Worm (Caenorhabditis elegans): ENCODE measurements around the gene nspg-3.

nspg-3 gene

ce11 chrII:6113187-6113586, 21.6 kb downstream of the nspg-3 start, which contains the start of gene heri-1:
TSS of gene heri-1 (minus strand) at chrII:6113194.
- no peak for TF ChIP-seq ttx-3 (tag; optimal IDR thresholded peaks at IDR 0.05)
- TF ChIP-seq lin-11 (tag; optimal IDR thresholded peaks at IDR 0.05), result no peak

DNA sequence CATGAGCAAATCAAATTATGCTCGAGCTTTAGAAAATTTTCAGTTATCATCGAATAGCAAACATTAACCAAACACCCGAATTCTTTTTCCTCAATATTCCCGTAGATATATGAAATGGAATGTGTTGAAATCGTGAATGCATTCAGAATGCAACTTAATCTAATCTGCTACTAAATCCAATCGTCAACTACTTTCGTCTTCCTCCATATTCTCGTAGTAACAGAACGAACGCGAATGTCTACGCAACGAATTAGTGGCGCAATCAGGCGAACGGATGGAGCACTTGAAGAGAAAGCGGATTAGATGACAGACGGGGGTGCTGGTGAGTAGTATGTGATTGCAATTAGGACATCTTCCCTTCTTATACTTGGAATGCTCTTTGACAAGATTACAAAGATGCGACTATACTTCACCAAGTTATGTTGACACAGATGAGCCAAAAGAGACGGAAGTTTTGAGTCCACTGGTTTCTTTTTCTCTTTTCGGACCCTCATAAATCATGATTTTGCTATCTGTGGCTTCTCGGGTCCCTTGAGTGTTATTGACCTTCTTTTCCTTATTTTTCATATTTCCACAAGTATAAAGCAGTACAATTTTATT, 22.4 kb downstream of the nspg-3 start:
- TF ChIP-seq ceh-31 (tag; optimal IDR thresholded peaks at IDR 0.05), result peak; percentile 38
- peak; percentile 95 for TF ChIP-seq unc-42 (tag; optimal IDR thresholded peaks at IDR 0.05)
- no peak for TF ChIP-seq C38D4.7 (GFP tag; optimal IDR thresholded peaks at IDR 0.05)

ce11 chrII:6115283-6115682, 23.7 kb downstream of the nspg-3 start:
- TF ChIP-seq T23F11.4 (GFP tag; optimal IDR thresholded peaks at IDR 0.05) (no peak), fkh-6 (tag; optimal IDR thresholded peaks at IDR 0.05) (no peak), fax-1 (tag; optimal IDR thresholded peaks at IDR 0.05) (no peak), ceh-19 (GFP tag; optimal IDR thresholded peaks at IDR 0.05) (no peak), pqm-1 (tag; optimal IDR thresholded peaks at IDR 0.05) (no peak), K02D7.2 (tag; optimal IDR thresholded peaks at IDR 0.05) (no peak), hlh-15 (tag; optimal IDR thresholded peaks at IDR 0.05) (no peak), unc-86 (tag; optimal IDR thresholded peaks at IDR 0.05) (no peak), mec-3 (tag; optimal IDR thresholded peaks at IDR 0.05; ENCODE audit: borderline replicate concordance) (no peak), elt-2 (tag; optimal IDR thresholded peaks at IDR 0.05) (no peak), nhr-11 (tag; optimal IDR thresholded peaks at IDR 0.05) (no peak)

DNA sequence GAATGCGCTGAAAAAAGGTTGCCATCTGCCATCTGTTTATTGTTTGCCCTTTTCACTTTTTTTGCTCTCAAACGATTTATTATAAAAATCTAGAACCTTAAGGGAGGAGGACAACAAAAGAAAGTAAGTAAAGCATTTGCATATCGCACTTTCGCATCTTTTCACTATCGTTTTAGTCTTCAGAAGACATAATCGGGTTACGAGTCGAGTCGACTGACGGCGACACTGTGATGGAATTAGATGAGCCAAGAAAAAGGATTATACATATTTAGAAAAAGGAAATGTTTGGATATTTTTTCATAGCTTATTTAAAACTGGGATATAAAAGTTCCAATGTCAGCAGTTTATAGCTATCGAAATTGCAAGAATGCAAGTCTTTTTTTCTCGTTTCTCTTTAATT, 25.1 kb downstream of the nspg-3 start:
- TF ChIP-seq unc-42 (tag; optimal IDR thresholded peaks at IDR 0.05) (peak; percentile 88), ahr-1 (tag; optimal IDR thresholded peaks at IDR 0.05) (no peak)

DNA sequence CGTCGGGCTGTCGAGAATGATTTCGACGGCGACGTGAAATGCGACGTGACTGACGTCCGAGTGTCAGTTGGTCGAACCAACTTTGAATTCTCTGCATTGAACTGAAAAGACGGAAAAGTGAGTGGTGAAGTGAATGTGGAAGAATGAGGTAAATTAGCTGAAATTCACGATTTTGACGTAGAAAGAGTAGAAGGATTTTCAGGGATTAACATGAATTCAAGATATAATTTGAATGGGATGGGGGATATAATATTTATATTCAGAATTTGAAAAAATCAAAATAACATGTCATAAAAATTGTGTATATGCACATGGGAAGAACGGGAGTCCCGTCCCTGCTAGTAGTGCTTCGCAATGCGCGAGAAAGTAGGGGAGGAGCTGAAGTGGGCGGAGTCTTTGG, 26.6 kb downstream of the nspg-3 start, which contains the start of gene C29H12.6:
Gene C29H12.6 (minus strand): TSS at position 101 of the 400 bp plus-strand sequence.
- TF ChIP-seq ceh-31 (tag; optimal IDR thresholded peaks at IDR 0.05) (peak; percentile 10), hlh-6 (tag; optimal IDR thresholded peaks at IDR 0.05) (no peak)

DNA sequence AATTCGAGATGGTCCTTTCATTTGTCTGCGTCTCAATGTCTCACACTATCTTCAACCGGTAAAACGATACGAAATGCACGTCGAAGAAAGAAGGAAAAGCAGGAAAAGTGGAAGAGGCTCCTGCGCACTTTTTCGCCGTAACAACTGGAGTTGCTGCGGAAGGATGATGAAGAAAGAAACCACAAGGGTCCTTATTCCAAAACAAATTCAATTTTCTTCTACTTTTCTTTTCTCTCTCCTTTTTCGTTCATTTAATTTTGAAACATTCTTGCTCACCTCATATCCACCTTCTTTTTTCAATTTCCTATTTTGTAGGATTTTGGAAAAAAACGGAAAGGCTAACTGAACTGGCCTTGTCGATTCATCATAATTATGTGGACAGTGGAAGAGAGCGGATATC, 29.0 kb downstream of the nspg-3 start:
- no peak for TF ChIP-seq elt-4 (tag; optimal IDR thresholded peaks at IDR 0.05)
- TF ChIP-seq rnt-1 (tag; optimal IDR thresholded peaks at IDR 0.05), result no peak
- peak; percentile 30 for TF ChIP-seq ceh-19 (GFP tag; optimal IDR thresholded peaks at IDR 0.05)
- no peak for TF ChIP-seq pha-2 (tag; optimal IDR thresholded peaks at IDR 0.05)
- TF ChIP-seq syd-9 (tag; optimal IDR thresholded peaks at IDR 0.05), result no peak
- TF ChIP-seq fax-1 (tag; optimal IDR thresholded peaks at IDR 0.05), result no peak
- TF ChIP-seq pqm-1 (tag; optimal IDR thresholded peaks at IDR 0.05), result no peak
- no peak for TF ChIP-seq nhr-232 (tag; optimal IDR thresholded peaks at IDR 0.05)
- no peak for TF ChIP-seq ref-2 (tag; optimal IDR thresholded peaks at IDR 0.05)
- no peak for TF ChIP-seq elt-2 (tag; optimal IDR thresholded peaks at IDR 0.05)
- no peak for TF ChIP-seq madf-2 (tag; optimal IDR thresholded peaks at IDR 0.05)
- no peak for TF ChIP-seq hlh-13 (GFP tag; optimal IDR thresholded peaks at IDR 0.05)
- TF ChIP-seq ceh-45 (GFP tag; IDR thresholded peaks at IDR 0.05), result no peak
- no peak for TF ChIP-seq tbx-2 (tag; optimal IDR thresholded peaks at IDR 0.05)
- TF ChIP-seq pag-3 (tag; optimal IDR thresholded peaks at IDR 0.05; ENCODE audit: borderline replicate concordance), result no peak
- TF ChIP-seq ceh-34 (tag; optimal IDR thresholded peaks at IDR 0.05), result peak; percentile 77
- no peak for TF ChIP-seq hlh-30 (tag; optimal IDR thresholded peaks at IDR 0.05; ENCODE audit: insufficient read depth)
- TF ChIP-seq zip-5 (tag; optimal IDR thresholded peaks at IDR 0.05), result no peak
- no peak for TF ChIP-seq sox-2 (GFP tag; IDR thresholded peaks at IDR 0.05)
- no peak for TF ChIP-seq nfya-1 (tag; optimal IDR thresholded peaks at IDR 0.05)
- TF ChIP-seq nhr-11 (tag; optimal IDR thresholded peaks at IDR 0.05), result no peak
- no peak for TF ChIP-seq ceh-14 (tag; optimal IDR thresholded peaks at IDR 0.05)
- no peak for TF ChIP-seq ceh-22 (tag; optimal IDR thresholded peaks at IDR 0.05)
- TF ChIP-seq hlh-6 (tag; optimal IDR thresholded peaks at IDR 0.05), result no peak
- TF ChIP-seq ahr-1 (tag; optimal IDR thresholded peaks at IDR 0.05), result no peak
- TF ChIP-seq pat-9 (tag; optimal IDR thresholded peaks at IDR 0.05), result no peak
- no peak for TF ChIP-seq fkh-6 (tag; optimal IDR thresholded peaks at IDR 0.05)
- peak; percentile 18 for TF ChIP-seq ceh-31 (tag; optimal IDR thresholded peaks at IDR 0.05)
- peak; percentile 95 for TF ChIP-seq unc-42 (tag; optimal IDR thresholded peaks at IDR 0.05)
- TF ChIP-seq eyg-1 (tag; optimal IDR thresholded peaks at IDR 0.05), result no peak
- TF ChIP-seq unc-55 (GFP tag; optimal IDR thresholded peaks at IDR 0.05), result no peak
- TF ChIP-seq C08G9.2 (tag; optimal IDR thresholded peaks at IDR 0.05), result no peak
- no peak for TF ChIP-seq ama-1 (optimal IDR thresholded peaks at IDR 0.05)

Data from whole organism, late embryonic.